Worm (Caenorhabditis elegans): ENCODE results near the gene ceh-83.

DNA sequence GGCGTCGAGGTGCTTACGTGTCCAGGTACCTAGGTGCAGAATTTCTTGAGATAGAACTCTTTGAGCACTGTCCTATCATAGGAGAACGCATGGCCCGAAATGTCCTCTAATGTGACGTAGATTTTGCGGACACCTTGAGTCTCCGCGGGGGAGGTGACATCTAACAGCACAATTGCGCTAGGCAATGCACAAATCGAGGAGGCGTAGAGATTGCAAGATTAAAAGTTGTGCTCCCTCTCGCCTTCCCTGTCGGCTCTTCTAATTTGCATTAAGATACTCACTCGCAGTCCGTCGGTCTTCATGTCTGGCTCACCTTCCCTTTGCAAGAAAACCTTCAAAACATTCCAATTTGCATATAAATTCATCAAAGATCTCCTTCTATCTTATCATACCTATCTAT lies 23.3 kb upstream of the ceh-83 start, which contains the start of gene F36H5.18:
- TF ChIP-seq pat-9 (tag; optimal IDR thresholded peaks at IDR 0.05) (no peak), elt-2 (tag; optimal IDR thresholded peaks at IDR 0.05) (no peak), nfya-1 (tag; optimal IDR thresholded peaks at IDR 0.05) (no peak), ceh-30 (tag; optimal IDR thresholded peaks at IDR 0.05) (no peak)
